Worm (Caenorhabditis elegans) whole organism, midembryonic: Measurements from ENCODE around the gene chs-2.

Experiments used
- T22C8.4 ChIP-seq: fragments of 200-800 bp; sonication (Bioruptor generic); IDR thresholded peaks from 2 replicates; pipeline ENCODE4 v1.3.6; 2022; ENCODE audit warnings: missing genetic modification characterization, missing compliant biosample characterization
- cog-1 ChIP-seq: sonication (generic microtip); optimal IDR thresholded peaks from 2 replicates; lab custom pipeline; 2016; ENCODE audit warnings: missing genetic modification characterization, missing compliant biosample characterization
- flt-1 ChIP-seq: fragments of 200-800 bp; sonication (Bioruptor generic); IDR thresholded peaks from 2 replicates; pipeline ENCODE4 v1.3.6; 2022; ENCODE audit warnings: missing genetic modification characterization, missing compliant biosample characterization
- klf-2 ChIP-seq: fragments of 200-800 bp; sonication (Bioruptor generic); conservative IDR thresholded peaks from 2 replicates; pipeline ENCODE4 v1.3.6; 2022; ENCODE audit warnings: missing genetic modification reagents, missing genetic modification characterization, missing compliant biosample characterization
- med-1 ChIP-seq: sonication (generic microtip); optimal IDR thresholded peaks from 2 replicates; lab custom pipeline; 2017; ENCODE audit warnings: missing genetic modification characterization, mild to moderate bottlenecking, missing compliant biosample characterization, antibody characterized with exemption, missing genetic modification reagents; ENCODE audit not compliant: insufficient read depth
- ref-1 ChIP-seq: fragments of 200-800 bp; sonication (Bioruptor generic); conservative IDR thresholded peaks from 2 replicates; pipeline ENCODE4 v1.3.6; 2022; ENCODE audit warnings: missing genetic modification reagents, missing genetic modification characterization, missing compliant biosample characterization
- tab-1 ChIP-seq: fragments of 200-800 bp; sonication (Bioruptor generic); IDR thresholded peaks from 2 replicates; pipeline ENCODE4 v1.3.6; 2022; ENCODE audit warnings: missing genetic modification characterization, missing compliant biosample characterization
- ztf-23 ChIP-seq: fragments of 200-800 bp; sonication (Bioruptor generic); IDR thresholded peaks from 2 replicates; pipeline ENCODE4 v1.3.6; 2022; ENCODE audit warnings: missing genetic modification reagents, missing genetic modification characterization, missing compliant biosample characterization
- ztf-29 ChIP-seq: fragments of 200-800 bp; sonication (Bioruptor generic); IDR thresholded peaks from 2 replicates; pipeline ENCODE4 v1.3.6; 2022; ENCODE audit warnings: missing genetic modification reagents, missing genetic modification characterization, missing compliant biosample characterization

Gene chs-2

DNA sequence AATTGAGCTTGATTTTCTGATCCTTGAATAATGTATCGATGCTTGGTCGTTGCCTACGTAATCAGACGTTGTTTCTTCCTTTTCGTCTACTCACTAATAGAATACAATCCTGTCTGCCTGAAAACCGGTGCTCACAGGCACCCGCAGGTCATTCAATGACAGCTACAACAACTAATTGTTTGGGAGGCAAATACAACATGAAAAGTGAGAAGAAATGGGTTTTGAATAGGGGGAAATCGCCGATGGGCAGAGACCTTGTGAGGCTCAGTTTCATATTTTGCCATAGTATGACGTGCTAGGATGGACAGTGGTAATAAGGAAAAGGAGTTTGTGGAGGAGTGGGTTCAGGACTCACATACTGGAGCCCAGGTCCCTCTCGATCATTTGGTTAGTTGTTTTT is at the start of gene chs-2:
chs-2 (plus strand) TSS at position 301 of the 400 bp plus-strand sequence.
- no peak for TF ChIP-seq ztf-29
- TF ChIP-seq med-1 (GFP tag; lab: Kevin White, UChicago): no peak
- TF ChIP-seq flt-1 (GFP tag; lab: Robert Waterston, UW): no peak
- TF ChIP-seq tab-1 (GFP tag; lab: Robert Waterston, UW): no peak
- TF ChIP-seq ref-1 (GFP tag; lab: Robert Waterston, UW): no peak
- TF ChIP-seq T22C8.4: no peak
- TF ChIP-seq ztf-23: no peak
- TF ChIP-seq cog-1: no peak
- no peak for TF ChIP-seq klf-2 (GFP tag; lab: Robert Waterston, UW)

DNA sequence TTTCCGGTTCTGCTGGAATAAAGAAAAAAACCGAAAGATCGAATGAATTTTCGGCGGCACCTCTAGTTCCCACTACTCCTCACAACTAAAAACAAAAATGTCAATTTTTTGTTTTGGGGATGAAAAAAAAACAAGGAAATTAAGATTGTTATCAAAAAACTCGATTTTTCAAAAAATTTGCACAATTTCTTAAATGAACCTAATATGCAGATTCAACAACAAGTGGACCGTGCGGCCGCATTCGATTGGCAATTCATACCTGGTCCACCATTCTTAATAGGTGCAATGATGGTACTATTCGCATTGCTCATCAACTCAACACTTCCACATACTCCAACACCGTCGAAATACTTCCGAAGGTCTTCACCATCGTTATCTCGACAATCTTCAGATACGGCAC is 45.3 kb upstream of the chs-2 start:
- TF ChIP-seq flt-1 (GFP tag; lab: Robert Waterston, UW) (no peak), ztf-29 (no peak), ztf-23 (no peak), T22C8.4 (no peak), med-1 (GFP tag; lab: Kevin White, UChicago) (no peak), klf-2 (GFP tag; lab: Robert Waterston, UW) (no peak), tab-1 (GFP tag; lab: Robert Waterston, UW) (no peak), cog-1 (no peak), ref-1 (GFP tag; lab: Robert Waterston, UW) (no peak)

ce11 chrII:152283-152682 is 44.5 kb upstream of the chs-2 start, which contains the start of gene T25D3.3:
Gene T25D3.3 (plus strand): TSS chrII:152583.
- TF ChIP-seq med-1 (GFP tag; lab: Kevin White, UChicago): no peak
- TF ChIP-seq klf-2 (GFP tag; lab: Robert Waterston, UW): no peak
- no peak for TF ChIP-seq flt-1 (GFP tag; lab: Robert Waterston, UW)
- TF ChIP-seq tab-1 (GFP tag; lab: Robert Waterston, UW): no peak
- TF ChIP-seq T22C8.4: no peak
- no peak for TF ChIP-seq ref-1 (GFP tag; lab: Robert Waterston, UW)
- TF ChIP-seq cog-1: no peak
- TF ChIP-seq ztf-29: no peak
- no peak for TF ChIP-seq ztf-23

ce11 chrII:155904-156303 is 40.9 kb upstream of the chs-2 start, which contains the start of gene mrpl-28:
Gene mrpl-28 (minus strand): TSS chrII:156009.
- TF ChIP-seq flt-1 (GFP tag; lab: Robert Waterston, UW): no peak
- 0 out of 2 replicates have a peak, but pooled peaks have one; percentile 25 for TF ChIP-seq ztf-23
- 0 out of 2 replicates have a peak, but pooled peaks have one; percentile 28 for TF ChIP-seq T22C8.4
- TF ChIP-seq cog-1: peak; percentile 23
- TF ChIP-seq klf-2 (GFP tag; lab: Robert Waterston, UW): no peak
- no peak for TF ChIP-seq ref-1 (GFP tag; lab: Robert Waterston, UW)

DNA sequence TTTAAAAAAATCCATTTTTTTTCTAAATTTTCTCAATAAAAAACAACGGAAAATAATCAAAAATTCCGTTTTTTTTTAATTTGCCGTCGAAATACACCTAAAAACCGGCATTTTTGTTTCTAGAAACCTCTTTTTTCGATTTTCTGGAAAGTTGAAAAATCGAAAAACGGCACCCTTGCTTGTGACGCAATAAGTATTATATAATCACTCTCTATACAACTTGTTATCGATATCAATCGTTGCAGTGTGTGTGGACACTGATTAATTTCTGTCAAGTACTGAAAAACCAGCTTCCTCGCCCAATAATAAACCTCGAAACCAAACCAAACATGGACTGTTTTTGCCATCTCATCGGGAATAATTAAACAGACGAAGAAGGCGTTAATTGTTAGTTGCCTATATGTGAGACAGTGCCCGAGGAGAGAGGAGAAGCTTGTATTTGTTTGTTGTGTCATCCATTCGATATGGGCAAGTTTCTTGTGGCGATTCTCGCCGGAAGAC is 39.7 kb upstream of the chs-2 start:
- TF ChIP-seq cog-1: no peak
- no peak for TF ChIP-seq med-1 (GFP tag; lab: Kevin White, UChicago)
- no peak for TF ChIP-seq ztf-29
- TF ChIP-seq tab-1 (GFP tag; lab: Robert Waterston, UW): no peak
- TF ChIP-seq ztf-23: no peak
- no peak for TF ChIP-seq klf-2 (GFP tag; lab: Robert Waterston, UW)
- TF ChIP-seq flt-1 (GFP tag; lab: Robert Waterston, UW): no peak
- TF ChIP-seq ref-1 (GFP tag; lab: Robert Waterston, UW): no peak
- TF ChIP-seq T22C8.4: no peak

- TF ChIP-seq ztf-23: no peak
- TF ChIP-seq tab-1 (GFP tag; lab: Robert Waterston, UW): no peak
- TF ChIP-seq klf-2 (GFP tag; lab: Robert Waterston, UW): no peak
- TF ChIP-seq cog-1: no peak
- TF ChIP-seq T22C8.4: no peak
- no peak for TF ChIP-seq med-1 (GFP tag; lab: Kevin White, UChicago)
- TF ChIP-seq ref-1 (GFP tag; lab: Robert Waterston, UW): no peak
- TF ChIP-seq flt-1 (GFP tag; lab: Robert Waterston, UW): no peak
- TF ChIP-seq ztf-29: no peak
These were observed 38.6 kb upstream of the chs-2 start for ce11 chrII:158004-158731.

- TF ChIP-seq cog-1 (peak; percentile 38), T22C8.4 (peak; percentile 43; the same call in 1 of the 2 replicates), klf-2 (GFP tag; lab: Robert Waterston, UW) (no peak), med-1 (GFP tag; lab: Kevin White, UChicago) (no peak), flt-1 (GFP tag; lab: Robert Waterston, UW) (no peak), ztf-29 (no peak), tab-1 (GFP tag; lab: Robert Waterston, UW) (no peak), ztf-23 (no peak)
These were observed 37.4 kb upstream of the chs-2 start for ce11 chrII:159294-159922.

- TF ChIP-seq tab-1 (GFP tag; lab: Robert Waterston, UW) (no peak), med-1 (GFP tag; lab: Kevin White, UChicago) (no peak), ref-1 (GFP tag; lab: Robert Waterston, UW) (no peak), flt-1 (GFP tag; lab: Robert Waterston, UW) (no peak), ztf-29 (no peak), klf-2 (GFP tag; lab: Robert Waterston, UW) (no peak), ztf-23 (no peak), cog-1 (no peak), T22C8.4 (no peak)
These were observed 36.1 kb upstream of the chs-2 start for ce11 chrII:160561-161123.

ce11 chrII:161275-161674 is 35.5 kb upstream of the chs-2 start:
- TF ChIP-seq ref-1 (GFP tag; lab: Robert Waterston, UW): no peak
- no peak for TF ChIP-seq ztf-23
- peak; percentile 34 for TF ChIP-seq cog-1
- TF ChIP-seq T22C8.4: no peak
- 0 out of 2 replicates have a peak, but pooled peaks have one; percentile 31 for TF ChIP-seq flt-1 (GFP tag; lab: Robert Waterston, UW)
- TF ChIP-seq med-1 (GFP tag; lab: Kevin White, UChicago): no peak
- TF ChIP-seq ztf-29: no peak
- TF ChIP-seq klf-2 (GFP tag; lab: Robert Waterston, UW): no peak
- TF ChIP-seq tab-1 (GFP tag; lab: Robert Waterston, UW): no peak
